Fruit fly (Drosophila melanogaster) whole organism, wandering third instar larva: ENCODE data around the gene CG8042.

ENCODE experiments used
- Hnf4 ChIP-seq: fragments of 200-800 bp; sonication (Bioruptor generic); optimal IDR thresholded peaks from 2 replicates; lab custom pipeline; 2016; ENCODE audit warnings: missing biosample characterization, mild to moderate bottlenecking, missing genetic modification characterization
- OdsH ChIP-seq: fragments of 200-800 bp; sonication (Bioruptor generic); optimal IDR thresholded peaks from 2 replicates; lab custom pipeline; 2016; ENCODE audit warnings: missing biosample characterization, mild to moderate bottlenecking, missing genetic modification characterization

- no peak for TF ChIP-seq Hnf4 (GFP tag; lab: Kevin White, UChicago)
- TF ChIP-seq OdsH (GFP tag; lab: Kevin White, UChicago): no peak
These were observed 12.6 kb downstream of the CG8042 start for dm6 chr3L:7961973-7962753.
